Fruit fly (Drosophila melanogaster) whole organism, embryonic: Measurements from ENCODE around the gene Syx13.

Experiments used
- Awh ChIP-seq: fragments of 200-800 bp; sonication (Bioruptor generic); IDR thresholded peaks from 2 replicates; pipeline ENCODE4, ENCODE4 v1.3.6; 2022; ENCODE audit warnings: missing biosample characterization, missing genetic modification characterization
- CG10209 ChIP-seq: fragments of 200-800 bp; sonication (Bioruptor generic); optimal IDR thresholded peaks from 3 replicates; lab custom pipeline; 2017; ENCODE audit warnings: missing biosample characterization, mild to moderate bottlenecking, missing genetic modification characterization, missing genetic modification reagents
- CG10462 ChIP-seq: fragments of 200-800 bp; sonication (Bioruptor generic); optimal IDR thresholded peaks from 2 replicates; lab custom pipeline; 2016; ENCODE audit warnings: missing biosample characterization, missing genetic modification characterization
- CG11093 ChIP-seq: fragments of 200-800 bp; sonication (Bioruptor generic); IDR thresholded peaks from 3 replicates; pipeline ENCODE4 v1.3.6; 2022; ENCODE audit warnings: missing biosample characterization, missing genetic modification characterization
- CG11456 ChIP-seq: fragments of 200-800 bp; sonication (Bioruptor generic); IDR thresholded peaks from 3 replicates; pipeline ENCODE4 v1.3.6; 2022; ENCODE audit warnings: missing biosample characterization, missing genetic modification characterization
- CG12071 ChIP-seq: fragments of 200-800 bp; sonication (Bioruptor generic); optimal IDR thresholded peaks from 3 replicates; lab custom pipeline; 2018; ENCODE audit warnings: missing biosample characterization, mild to moderate bottlenecking, missing genetic modification characterization
- CG12219 ChIP-seq: fragments of 200-800 bp; sonication (Bioruptor generic); optimal IDR thresholded peaks from 3 replicates; lab custom pipeline; 2018; ENCODE audit warnings: missing biosample characterization, mild to moderate bottlenecking, missing genetic modification characterization
- CG15011 ChIP-seq: fragments of 200-800 bp; sonication (Bioruptor generic); optimal IDR thresholded peaks from 3 replicates; lab custom pipeline; 2018; ENCODE audit warnings: missing biosample characterization, mild to moderate bottlenecking, missing genetic modification characterization
- CG15514 ChIP-seq: fragments of 200-800 bp; sonication (Bioruptor generic); optimal IDR thresholded peaks from 3 replicates; lab custom pipeline; 2017; ENCODE audit warnings: missing biosample characterization, missing genetic modification characterization, mild to moderate bottlenecking, moderate library complexity, missing genetic modification reagents
- CG2678 ChIP-seq: fragments of 200-800 bp; sonication (Bioruptor generic); optimal IDR thresholded peaks from 3 replicates; lab custom pipeline; 2019; ENCODE audit warnings: missing biosample characterization, mild to moderate bottlenecking, missing genetic modification characterization, moderate library complexity
- CG34224 ChIP-seq: fragments of 200-800 bp; sonication (Bioruptor generic); IDR thresholded peaks from 3 replicates; pipeline ENCODE4 v1.3.6; 2022; ENCODE audit warnings: missing biosample characterization, missing genetic modification characterization; ENCODE audit not compliant: partially characterized antibody
- CG4617 ChIP-seq: fragments of 200-800 bp; sonication (Bioruptor generic); optimal IDR thresholded peaks from 3 replicates; lab custom pipeline; 2016; ENCODE audit warnings: missing biosample characterization, missing genetic modification characterization, borderline replicate concordance
- CG6272 ChIP-seq: fragments of 200-800 bp; sonication (Bioruptor generic); IDR thresholded peaks from 2 replicates; pipeline ENCODE4 v1.3.6; 2022; ENCODE audit warnings: missing biosample characterization, missing genetic modification characterization
- CG6689 ChIP-seq: fragments of 200-800 bp; sonication (Bioruptor generic); IDR thresholded peaks from 2 replicates; pipeline ENCODE4 v1.3.6; 2022; ENCODE audit warnings: missing biosample characterization, missing genetic modification characterization
- CG6813 ChIP-seq: fragments of 200-800 bp; sonication (Bioruptor generic); optimal IDR thresholded peaks from 2 replicates; lab custom pipeline; 2017; ENCODE audit warnings: missing biosample characterization, missing genetic modification characterization, mild to moderate bottlenecking, moderate library complexity, missing genetic modification reagents
- CG8359 ChIP-seq: fragments of 200-800 bp; sonication (Bioruptor generic); optimal IDR thresholded peaks from 2 replicates; lab custom pipeline; 2017; ENCODE audit warnings: missing biosample characterization, mild to moderate bottlenecking, missing genetic modification characterization, borderline replicate concordance
- CG9437 ChIP-seq: fragments of 200-800 bp; sonication (Bioruptor generic); optimal IDR thresholded peaks from 2 replicates; lab custom pipeline; 2018; ENCODE audit warnings: missing biosample characterization, mild to moderate bottlenecking, missing genetic modification characterization
- CHES-1-like ChIP-seq: fragments of 200-800 bp; sonication (Bioruptor generic); optimal IDR thresholded peaks from 2 replicates; lab custom pipeline; 2016; ENCODE audit warnings: missing biosample characterization, missing genetic modification characterization
- Chrac-16 ChIP-seq: fragments of 200-800 bp; sonication (Bioruptor generic); optimal IDR thresholded peaks from 3 replicates; lab custom pipeline; 2016; ENCODE audit warnings: missing biosample characterization, missing genetic modification characterization
- Eip74EF ChIP-seq, 2 experiments: fragments of 200-800 bp in 1 of 2; fragments of >200 bp in 1 of 2; sonication (Bioruptor generic) in 1 of 2; optimal IDR thresholded peaks; 2 replicates each; lab custom pipeline; 2017 to 2019; ENCODE audit warnings: missing biosample characterization in 2 of 2, missing genetic modification characterization in 2 of 2, mild to moderate bottlenecking in 1 of 2, moderate library complexity in 1 of 2
- HmgD ChIP-seq: fragments of 200-800 bp; sonication (Bioruptor generic); optimal IDR thresholded peaks from 3 replicates; lab custom pipeline; 2016; ENCODE audit warnings: missing biosample characterization, missing genetic modification characterization
- Hmx ChIP-seq: fragments of 200-800 bp; sonication (Bioruptor generic); optimal IDR thresholded peaks from 2 replicates; lab custom pipeline; 2016; ENCODE audit warnings: missing biosample characterization, missing genetic modification characterization
- Lhr ChIP-seq: fragments of 200-800 bp; sonication (Bioruptor generic); optimal IDR thresholded peaks from 3 replicates; lab custom pipeline; 2017; ENCODE audit warnings: mild to moderate bottlenecking, missing biosample characterization, missing genetic modification reagents, missing genetic modification characterization
- MBD-R2 ChIP-seq: fragments of 200-800 bp; sonication (Bioruptor generic); IDR thresholded peaks from 2 replicates; pipeline ENCODE4 v1.3.6; 2022; ENCODE audit warnings: missing biosample characterization, missing genetic modification characterization
- MTF-1 ChIP-seq: fragments of 200-800 bp; sonication (Bioruptor generic); optimal IDR thresholded peaks from 2 replicates; lab custom pipeline; 2018; ENCODE audit warnings: missing biosample characterization, mild to moderate bottlenecking, missing genetic modification characterization, borderline replicate concordance
- Rx ChIP-seq: fragments of 200-800 bp; sonication (Bioruptor generic); IDR thresholded peaks from 2 replicates; pipeline ENCODE4 v1.3.6; 2022; ENCODE audit warnings: missing biosample characterization, missing genetic modification characterization
- Ssrp ChIP-seq: fragments of 200-800 bp; sonication (Bioruptor generic); optimal IDR thresholded peaks from 2 replicates; lab custom pipeline; 2018; ENCODE audit warnings: missing biosample characterization, mild to moderate bottlenecking, missing genetic modification characterization, moderate library complexity
- Usf ChIP-seq: fragments of 200-800 bp; sonication (Bioruptor generic); optimal IDR thresholded peaks from 2 replicates; lab custom pipeline; 2017; ENCODE audit warnings: missing genotype, missing biosample characterization, missing genetic modification characterization
- az2 ChIP-seq: fragments of 200-800 bp; sonication (Bioruptor generic); optimal IDR thresholded peaks from 3 replicates; lab custom pipeline; 2016; ENCODE audit warnings: missing biosample characterization, missing genetic modification characterization
- cad ChIP-seq: fragments of >200 bp; optimal IDR thresholded peaks from 2 replicates; lab custom pipeline; 2017; ENCODE audit warnings: missing biosample characterization, missing genetic modification characterization
- ci ChIP-seq: fragments of 200-800 bp; sonication (Bioruptor generic); IDR thresholded peaks from 3 replicates; pipeline ENCODE4 v1.3.6; 2022; ENCODE audit warnings: missing biosample characterization, missing genetic modification characterization
- dan ChIP-seq: fragments of 200-800 bp; sonication (Bioruptor generic); IDR thresholded peaks from 2 replicates; pipeline ENCODE4 v1.3.6; 2022; ENCODE audit warnings: missing biosample characterization, missing genetic modification characterization
- dati ChIP-seq: fragments of 200-800 bp; sonication (Bioruptor generic); IDR thresholded peaks from 2 replicates; pipeline ENCODE4 v1.3.6; 2022; ENCODE audit warnings: missing biosample characterization, missing genetic modification characterization
- disco-r ChIP-seq: fragments of 200-800 bp; sonication (Bioruptor generic); optimal IDR thresholded peaks from 2 replicates; lab custom pipeline; 2016; ENCODE audit warnings: missing biosample characterization, missing genetic modification characterization
- ems ChIP-seq: fragments of 200-800 bp; sonication (Bioruptor generic); optimal IDR thresholded peaks from 3 replicates; lab custom pipeline; 2016; ENCODE audit warnings: missing biosample characterization, missing genetic modification characterization
- eve ChIP-seq, 2 experiments: fragments of >200 bp; optimal IDR thresholded peaks; 2 replicates each; lab custom pipeline; 2017; ENCODE audit warnings: missing biosample characterization in 2 of 2, missing genetic modification characterization in 2 of 2
- exex ChIP-seq: fragments of 200-800 bp; sonication (Bioruptor generic); optimal IDR thresholded peaks from 4 replicates; lab custom pipeline; 2018; ENCODE audit warnings: missing biosample characterization, mild to moderate bottlenecking, missing genetic modification characterization, moderate library complexity
- gcm ChIP-seq: fragments of 200-800 bp; sonication (Bioruptor generic); optimal IDR thresholded peaks from 2 replicates; lab custom pipeline; 2019; ENCODE audit warnings: missing biosample characterization, mild to moderate bottlenecking, missing genetic modification characterization, moderate library complexity
- gsb-n ChIP-seq: fragments of 200-800 bp; sonication (Bioruptor generic); optimal IDR thresholded peaks from 3 replicates; lab custom pipeline; 2018; ENCODE audit warnings: missing biosample characterization, mild to moderate bottlenecking, missing genetic modification characterization
- kah ChIP-seq: fragments of 200-800 bp; sonication (Bioruptor generic); optimal IDR thresholded peaks from 2 replicates; lab custom pipeline; 2018; ENCODE audit warnings: missing biosample characterization, mild to moderate bottlenecking, missing genetic modification characterization
- mam ChIP-seq: fragments of 200-800 bp; sonication (Bioruptor generic); optimal IDR thresholded peaks from 3 replicates; lab custom pipeline; 2016; ENCODE audit warnings: missing biosample characterization, missing genetic modification characterization
- nom ChIP-seq: fragments of 200-800 bp; sonication (Bioruptor generic); optimal IDR thresholded peaks from 2 replicates; lab custom pipeline; 2017; ENCODE audit warnings: missing biosample characterization, missing genetic modification characterization, mild to moderate bottlenecking, moderate library complexity, missing genetic modification reagents
- oc ChIP-seq: fragments of 200-800 bp; sonication (Bioruptor generic); optimal IDR thresholded peaks from 2 replicates; lab custom pipeline; 2018; ENCODE audit warnings: missing biosample characterization, mild to moderate bottlenecking, missing genetic modification characterization, moderate library complexity
- prd ChIP-seq, 3 experiments: fragments of >200 bp in 2 of 3; fragments of 200-800 bp in 1 of 3; sonication (Bioruptor generic) in 1 of 3; optimal IDR thresholded peaks in 2 of 3; IDR thresholded peaks in 1 of 3; 2 replicates in 2 of 3; 3 replicates in 1 of 3; pipeline versions ENCODE4 v1.3.6 to Lab custom; 2017 to 2022; ENCODE audit warnings: missing biosample characterization in 1 of 3, missing genetic modification characterization in 1 of 3
- run ChIP-seq: fragments of 200-800 bp; sonication (Bioruptor generic); optimal IDR thresholded peaks from 3 replicates; lab custom pipeline; 2018; ENCODE audit warnings: missing biosample characterization, mild to moderate bottlenecking, missing genetic modification characterization
- schlank ChIP-seq: fragments of 200-800 bp; sonication (Bioruptor generic); optimal IDR thresholded peaks from 2 replicates; lab custom pipeline; 2018; ENCODE audit warnings: missing biosample characterization, mild to moderate bottlenecking, missing genetic modification characterization
- sim ChIP-seq: fragments of 200-800 bp; sonication (Bioruptor generic); IDR thresholded peaks from 2 replicates; pipeline ENCODE4 v1.3.6; 2022; ENCODE audit warnings: missing biosample characterization, missing genetic modification characterization
- tgo ChIP-seq: fragments of 200-800 bp; sonication (Bioruptor generic); IDR thresholded peaks from 3 replicates; pipeline ENCODE4 v1.3.6; 2022; ENCODE audit warnings: missing biosample characterization, missing genetic modification characterization
- zfh2 ChIP-seq: fragments of 200-800 bp; sonication (Bioruptor generic); optimal IDR thresholded peaks from 2 replicates; lab custom pipeline; 2016; ENCODE audit warnings: missing biosample characterization, missing genetic modification characterization

The Syx13 gene

DNA sequence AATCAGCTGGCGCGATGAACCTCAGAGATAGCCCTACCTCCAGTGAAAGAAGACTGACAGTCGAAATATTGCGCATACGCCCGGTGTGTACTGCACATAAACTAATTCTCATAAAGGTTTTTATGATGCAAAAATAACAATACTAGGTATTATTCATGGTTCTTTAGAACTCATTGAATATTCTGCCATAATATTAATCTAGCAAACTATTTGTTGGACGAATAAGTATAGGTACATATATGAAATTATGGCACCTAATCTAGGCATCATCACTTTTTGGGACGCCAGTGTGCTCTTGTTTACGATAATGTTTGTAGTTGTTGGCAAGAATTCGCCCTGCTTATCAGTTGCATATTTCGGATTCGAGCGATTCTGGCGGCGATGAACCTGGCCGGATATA lies 22.5 kb upstream of the Syx13 start (continued):
- no peak for TF ChIP-seq CG10209 (GFP tag; lab: Kevin White, UChicago)
- TF ChIP-seq CG34224 = no peak
- no peak for TF ChIP-seq CG6813
- TF ChIP-seq CG6689 (GFP tag; lab: Robert Waterston, UW) = no peak
- TF ChIP-seq Eip74EF (GFP tag; optimal IDR thresholded peaks at IDR 0.05; lab: Kevin White, UChicago) = no peak
- TF ChIP-seq schlank (tag; lab: Kevin White, UChicago) = peak; percentile 5
- TF ChIP-seq az2 (GFP tag; lab: Kevin White, UChicago) = no peak
- peak; percentile 2 for TF ChIP-seq CG12219
- TF ChIP-seq CG12071 (GFP tag; lab: Kevin White, UChicago) = peak; percentile 3
- TF ChIP-seq Hmx = no peak
- TF ChIP-seq CG9437 = no peak
- no peak for TF ChIP-seq Usf (GFP tag; lab: Kevin White, UChicago)
- no peak for TF ChIP-seq CG10462
- no peak for TF ChIP-seq CG11093 (GFP tag; lab: Robert Waterston, UW)
- TF ChIP-seq dan (GFP tag; lab: Robert Waterston, UW) = no peak
- no peak for TF ChIP-seq sim (GFP tag; lab: Robert Waterston, UW)
- TF ChIP-seq Chrac-16 (GFP tag; lab: Kevin White, UChicago) = no peak
- peak; percentile 7 for TF ChIP-seq CHES-1-like
- no peak for TF ChIP-seq Awh (GFP tag; lab: Robert Waterston, UW)

DNA sequence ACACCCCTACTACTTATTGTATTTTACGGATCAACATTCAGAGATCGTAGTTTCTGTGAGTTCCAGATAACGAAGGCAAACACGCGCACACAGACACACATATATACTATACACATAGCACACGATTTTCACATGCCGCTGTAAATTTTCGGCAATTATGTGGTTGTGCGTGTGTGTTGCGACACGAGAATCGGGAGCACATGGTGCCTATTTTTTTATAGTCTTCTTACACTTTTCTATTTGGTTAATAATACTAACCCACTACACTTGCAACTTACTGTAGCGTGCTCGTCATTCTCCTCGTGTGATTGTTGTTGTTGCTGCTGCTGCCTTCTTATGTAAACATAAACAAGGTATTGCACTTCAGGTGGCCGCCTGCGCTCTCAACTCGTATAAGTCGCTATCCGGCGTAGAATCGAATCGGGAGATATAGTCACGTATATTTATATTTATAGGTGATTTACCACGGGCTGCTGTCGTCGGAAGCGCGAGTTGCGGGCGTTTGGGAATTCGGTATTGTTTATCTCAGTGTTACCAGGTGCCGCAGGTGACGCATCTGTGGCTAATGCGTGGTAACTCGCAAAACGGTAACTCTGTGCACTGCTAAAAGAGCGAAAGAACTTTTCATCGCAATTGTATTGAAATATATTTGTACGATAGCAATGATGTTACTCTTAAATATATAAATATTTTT lies 21.9 kb upstream of the Syx13 start, which contains the start of gene Adk2:
Gene Adk2, minus strand, starts transcription at position 529 of the 694 bp plus-strand sequence.
- TF ChIP-seq gcm (GFP tag; lab: Kevin White, UChicago) = peak; percentile 18
- no peak for TF ChIP-seq CG4617 (GFP tag; lab: Kevin White, UChicago)
- TF ChIP-seq CG8359 = no peak
- TF ChIP-seq CG6689 (GFP tag; lab: Robert Waterston, UW) = peak; percentile 35; the same call in 1 of the 2 replicates
- TF ChIP-seq MBD-R2 (GFP tag; lab: Robert Waterston, UW) = peak; percentile 52; the same call in 1 of the 2 replicates
- TF ChIP-seq CG15514 (GFP tag; lab: Kevin White, UChicago) = peak; percentile 67
- TF ChIP-seq Rx (GFP tag; lab: Robert Waterston, UW) = peak; percentile 15; the same call in 1 of the 2 replicates
- peak; percentile 71 for TF ChIP-seq ci (GFP tag; lab: Robert Waterston, UW)
- no peak for TF ChIP-seq gsb-n (tag; lab: Kevin White, UChicago)
- TF ChIP-seq CG15011 (GFP tag; lab: Kevin White, UChicago) = no peak
- TF ChIP-seq nom (GFP tag; lab: Kevin White, UChicago) = no peak
- TF ChIP-seq zfh2 (GFP tag; lab: Kevin White, UChicago) = peak; percentile 7
- no peak for TF ChIP-seq Ssrp
- TF ChIP-seq CG6272 (GFP tag; lab: Robert Waterston, UW) = peak; percentile 70
- TF ChIP-seq MTF-1 (GFP tag; lab: Kevin White, UChicago) = peak; percentile 2
- peak; percentile 67; the same call in 1 of the 3 replicates for TF ChIP-seq CG11456 (GFP tag; lab: Robert Waterston, UW)
- no peak for TF ChIP-seq oc (tag; lab: Kevin White, UChicago)
- TF ChIP-seq cad = no peak
- TF ChIP-seq HmgD (GFP tag; lab: Kevin White, UChicago) = peak; percentile 12
- peak; percentile 58 for TF ChIP-seq kah (GFP tag; lab: Kevin White, UChicago)
- TF ChIP-seq CG2678 (tag; lab: Kevin White, UChicago) = no peak
- peak; percentile 31 for TF ChIP-seq Lhr (GFP tag; lab: Kevin White, UChicago)
- TF ChIP-seq tgo = peak; percentile 44; the same call in 2 of the 3 replicates
- TF ChIP-seq dati (GFP tag; lab: Robert Waterston, UW) = no peak
- no peak for TF ChIP-seq mam (GFP tag; lab: Kevin White, UChicago)
- TF ChIP-seq exex = peak; percentile 44
- TF ChIP-seq disco-r (GFP tag; lab: Kevin White, UChicago) = no peak
- peak; percentile 20 for TF ChIP-seq ems (GFP tag; lab: Kevin White, UChicago)
- TF ChIP-seq prd (optimal IDR thresholded peaks at IDR 0.05; lab: Kevin White, UChicago) = no peak
- peak; percentile 67 for TF ChIP-seq prd (GFP tag; IDR thresholded peaks at IDR 0.05; lab: Robert Waterston, UW)
- peak in 1 of 2 experiments; percentile 30 for TF ChIP-seq eve (GFP tag; optimal IDR thresholded peaks at IDR 0.05; lab: Kevin White, UChicago)
- TF ChIP-seq run (tag; lab: Kevin White, UChicago) = no peak
